Worm (Caenorhabditis elegans) whole organism, L3 larva: ENCODE data around the gene nhr-34.
A peak's percentile ranks its signal among the peaks of the same experiment; 100 is the strongest.

Experiments used
- R02D3.7 ChIP-seq: fragments of 150-350 bp; optimal IDR thresholded peaks from 2 replicates; lab custom pipeline; 2014; ENCODE audit warnings: missing biosample characterization, missing genetic modification characterization
- ZK546.5 ChIP-seq: sonication (generic microtip); optimal IDR thresholded peaks from 2 replicates; lab custom pipeline; 2017; ENCODE audit warnings: missing biosample characterization, missing genetic modification characterization
- aly-2 ChIP-seq: fragments of 150-350 bp; optimal IDR thresholded peaks from 2 replicates; lab custom pipeline; 2014; ENCODE audit warnings: missing biosample characterization, missing genetic modification characterization
- ama-1 ChIP-seq: fragments of 150-350 bp; optimal IDR thresholded peaks from 2 replicates; lab custom pipeline; 2018
- ceh-16 ChIP-seq: sonication (generic microtip); optimal IDR thresholded peaks from 2 replicates; lab custom pipeline; 2017; ENCODE audit warnings: missing biosample characterization, missing genetic modification characterization
- ceh-28 ChIP-seq: fragments of 150-350 bp; optimal IDR thresholded peaks from 2 replicates; lab custom pipeline; 2014; ENCODE audit warnings: missing biosample characterization, missing genetic modification reagents, missing genetic modification characterization
- ceh-82 ChIP-seq: fragments of 150-350 bp; optimal IDR thresholded peaks from 2 replicates; lab custom pipeline; 2014; ENCODE audit warnings: missing biosample characterization, missing genetic modification characterization
- ceh-9 ChIP-seq: sonication (generic microtip); optimal IDR thresholded peaks from 2 replicates; lab custom pipeline; 2018; ENCODE audit warnings: missing biosample characterization, missing genetic modification characterization
- daf-12 ChIP-seq: fragments of 150-350 bp; optimal IDR thresholded peaks from 2 replicates; lab custom pipeline; 2014; ENCODE audit warnings: missing biosample characterization, missing genetic modification reagents, missing genetic modification characterization
- egl-27 ChIP-seq: sonication (generic microtip); optimal IDR thresholded peaks from 4 replicates; lab custom pipeline; 2017; ENCODE audit warnings: missing biosample characterization, missing genetic modification reagents, missing genetic modification characterization
- egl-5 ChIP-seq: fragments of 150-350 bp; optimal IDR thresholded peaks from 2 replicates; lab custom pipeline; 2017; ENCODE audit warnings: missing biosample characterization, missing genetic modification reagents, missing genetic modification characterization, inconsistent platforms
- elt-1 ChIP-seq: fragments of 150-350 bp; optimal IDR thresholded peaks from 2 replicates; lab custom pipeline; 2014; ENCODE audit warnings: missing biosample characterization, missing genetic modification characterization
- elt-2 ChIP-seq: sonication (generic microtip); optimal IDR thresholded peaks from 2 replicates; lab custom pipeline; 2016; ENCODE audit warnings: missing genetic modification reagents, mild to moderate bottlenecking, missing genetic modification characterization, missing compliant biosample characterization
- elt-3 ChIP-seq, 3 experiments: fragments of 150-350 bp in 1 of 3; sonication (generic microtip) in 2 of 3; optimal IDR thresholded peaks; 2 replicates in 2 of 3; 4 replicates in 1 of 3; lab custom pipeline; 2014 to 2017; ENCODE audit warnings: missing biosample characterization in 3 of 3, missing genetic modification characterization in 3 of 3
- fkh-2 ChIP-seq: fragments of 150-350 bp; optimal IDR thresholded peaks from 2 replicates; lab custom pipeline; 2014; ENCODE audit warnings: missing biosample characterization, missing genetic modification reagents, missing genetic modification characterization
- fos-1 ChIP-seq: fragments of 150-350 bp; optimal IDR thresholded peaks from 2 replicates; lab custom pipeline; 2014; ENCODE audit warnings: missing biosample characterization, missing genetic modification characterization
- hmg-11 ChIP-seq: sonication (generic microtip); optimal IDR thresholded peaks from 2 replicates; lab custom pipeline; 2016; ENCODE audit warnings: missing genetic modification characterization, missing compliant biosample characterization
- jun-1 ChIP-seq: fragments of 150-350 bp; optimal IDR thresholded peaks from 2 replicates; lab custom pipeline; 2014; ENCODE audit warnings: missing biosample characterization, missing genetic modification reagents, missing genetic modification characterization
- lin-15B ChIP-seq: fragments of 150-350 bp; optimal IDR thresholded peaks from 2 replicates; lab custom pipeline; 2014; ENCODE audit warnings: missing biosample characterization, missing genetic modification characterization
- lin-39 ChIP-seq: fragments of 150-350 bp; optimal IDR thresholded peaks from 2 replicates; lab custom pipeline; 2018; ENCODE audit warnings: missing biosample characterization, missing genetic modification reagents, missing genetic modification characterization
- lsy-12 ChIP-seq: sonication (generic microtip); optimal IDR thresholded peaks from 2 replicates; lab custom pipeline; 2016; ENCODE audit warnings: mild to moderate bottlenecking, missing genetic modification characterization, missing compliant biosample characterization
- mdl-1 ChIP-seq: fragments of 150-350 bp; optimal IDR thresholded peaks from 2 replicates; lab custom pipeline; 2014; ENCODE audit warnings: missing biosample characterization, missing genetic modification characterization
- mml-1 ChIP-seq: fragments of 150-350 bp; sonication (generic microtip); optimal IDR thresholded peaks from 3 replicates; lab custom pipeline; 2014; ENCODE audit warnings: missing biosample characterization, missing genetic modification characterization
- nfya-1 ChIP-seq: sonication (generic microtip); optimal IDR thresholded peaks from 2 replicates; lab custom pipeline; 2017; ENCODE audit warnings: missing genetic modification characterization, mild to moderate bottlenecking, missing compliant biosample characterization, antibody characterized with exemption, moderate library complexity; ENCODE audit not compliant: insufficient read depth
- nhr-11 ChIP-seq: fragments of 150-350 bp; optimal IDR thresholded peaks from 2 replicates; lab custom pipeline; 2014; ENCODE audit warnings: missing biosample characterization, missing genetic modification characterization
- nhr-12 ChIP-seq: fragments of 150-350 bp; optimal IDR thresholded peaks from 2 replicates; lab custom pipeline; 2014; ENCODE audit warnings: missing biosample characterization, missing genetic modification characterization
- nhr-23 ChIP-seq: fragments of 150-350 bp; optimal IDR thresholded peaks from 2 replicates; lab custom pipeline; 2014; ENCODE audit warnings: missing biosample characterization, missing genetic modification reagents, missing genetic modification characterization
- nhr-25 ChIP-seq: sonication (generic microtip); optimal IDR thresholded peaks from 2 replicates; lab custom pipeline; 2017; ENCODE audit warnings: missing biosample characterization, missing genetic modification characterization
- nhr-28 ChIP-seq: fragments of 150-350 bp; optimal IDR thresholded peaks from 2 replicates; lab custom pipeline; 2014; ENCODE audit warnings: missing biosample characterization, missing genetic modification characterization
- nhr-43 ChIP-seq: sonication (generic microtip); optimal IDR thresholded peaks from 2 replicates; lab custom pipeline; 2016; ENCODE audit warnings: mild to moderate bottlenecking, missing genetic modification characterization, missing compliant biosample characterization; ENCODE audit not compliant: poor library complexity, severe bottlenecking
- pha-4 ChIP-seq: fragments of 150-350 bp; optimal IDR thresholded peaks from 2 replicates; lab custom pipeline; 2014; ENCODE audit warnings: missing biosample characterization, missing genetic modification reagents, missing genetic modification characterization
- pqm-1 ChIP-seq: fragments of 150-350 bp; optimal IDR thresholded peaks from 2 replicates; lab custom pipeline; 2017; ENCODE audit warnings: missing biosample characterization, missing genetic modification characterization, inconsistent platforms
- skn-1 ChIP-seq: fragments of 150-350 bp; optimal IDR thresholded peaks from 2 replicates; lab custom pipeline; 2014; ENCODE audit warnings: missing biosample characterization, missing genetic modification characterization
- tbx-2 ChIP-seq: sonication (generic microtip); optimal IDR thresholded peaks from 2 replicates; lab custom pipeline; 2016; ENCODE audit warnings: mild to moderate bottlenecking, missing genetic modification characterization, missing compliant biosample characterization
- unc-39 ChIP-seq: sonication (generic microtip); optimal IDR thresholded peaks from 4 replicates; lab custom pipeline; 2017; ENCODE audit warnings: missing biosample characterization, missing genetic modification characterization
- unc-62 ChIP-seq: fragments of 150-350 bp; sonication (generic microtip); optimal IDR thresholded peaks from 4 replicates; lab custom pipeline; 2014; ENCODE audit warnings: missing biosample characterization, missing genetic modification reagents, missing genetic modification characterization
- zag-1 ChIP-seq: fragments of 150-350 bp; optimal IDR thresholded peaks from 2 replicates; lab custom pipeline; 2014; ENCODE audit warnings: missing biosample characterization, missing genetic modification characterization
- ztf-11 ChIP-seq: fragments of 150-350 bp; optimal IDR thresholded peaks from 2 replicates; lab custom pipeline; 2014; ENCODE audit warnings: missing biosample characterization, missing genetic modification characterization
- ztf-4 ChIP-seq: fragments of 150-350 bp; optimal IDR thresholded peaks from 2 replicates; lab custom pipeline; 2014; ENCODE audit warnings: missing biosample characterization, missing genetic modification characterization

nhr-34 gene

DNA sequence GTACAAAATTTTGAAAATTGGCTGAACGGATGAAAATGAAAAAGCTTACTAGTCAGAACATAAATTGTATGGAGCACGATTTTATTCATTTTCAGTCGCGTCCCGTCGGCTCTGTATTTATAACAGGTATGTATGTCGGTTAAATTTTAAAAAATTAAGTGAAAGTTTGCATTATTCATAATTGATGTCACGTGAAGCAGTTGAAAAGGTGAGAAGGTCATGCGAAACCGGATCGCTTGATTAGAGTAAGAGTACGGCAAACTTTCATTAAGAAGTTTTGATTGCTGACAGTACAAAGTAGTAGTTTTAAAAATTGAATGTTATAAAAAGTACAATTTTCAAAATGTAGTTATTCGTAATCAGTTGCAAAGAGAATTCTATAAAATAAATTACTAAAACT lies 2.3 kb downstream of the nhr-34 start:
- TF ChIP-seq nhr-25 (tag; lab: Kevin White, UChicago) (peak; percentile 25), ceh-28 (tag; lab: Kevin White, UChicago) (no peak)

DNA sequence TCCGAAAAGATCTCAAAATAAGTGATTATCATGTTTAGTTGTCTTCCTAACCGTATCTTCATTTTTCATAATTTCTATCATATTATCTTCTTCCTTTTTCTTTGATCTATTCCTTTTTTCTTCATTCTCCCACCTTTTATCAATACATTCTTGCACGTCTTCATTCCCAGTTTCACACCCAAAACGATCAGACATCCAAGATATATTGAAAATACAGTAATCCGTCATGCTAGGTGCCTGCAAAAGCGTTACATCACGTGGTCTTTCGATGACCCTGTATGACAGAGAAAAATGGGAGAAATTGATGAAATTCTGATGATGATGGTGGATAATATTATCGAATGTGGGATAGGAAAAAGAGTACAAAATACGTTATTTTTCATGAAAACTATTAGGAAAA lies 3.0 kb downstream of the nhr-34 start:
- no peak for TF ChIP-seq unc-62
- TF ChIP-seq fos-1 (tag; lab: Kevin White, UChicago), result no peak
- TF ChIP-seq nhr-25 (tag; lab: Kevin White, UChicago), result peak; percentile 52
- peak; percentile 94 for TF ChIP-seq nhr-23 (tag; lab: Kevin White, UChicago)
- TF ChIP-seq elt-3 (tag; optimal IDR thresholded peaks at IDR 0.05; lab: Kevin White, UChicago), result peak in 1 of 3 experiments; percentile 79
- TF ChIP-seq ceh-82 (tag; lab: Kevin White, UChicago), result no peak
- TF ChIP-seq lin-39 (tag; lab: Kevin White, UChicago), result no peak
- no peak for TF ChIP-seq daf-12 (tag; lab: Kevin White, UChicago)
- TF ChIP-seq mml-1 (tag; lab: Kevin White, UChicago), result no peak
- TF ChIP-seq egl-27 (tag; lab: Kevin White, UChicago), result no peak
- TF ChIP-seq egl-5 (tag; lab: Kevin White, UChicago), result no peak
- no peak for TF ChIP-seq R02D3.7 (tag; lab: Kevin White, UChicago)
- peak; percentile 88 for TF ChIP-seq nhr-43 (tag; lab: Kevin White, UChicago)
- TF ChIP-seq ztf-4 (tag; lab: Kevin White, UChicago), result no peak
- TF ChIP-seq tbx-2, result no peak
- TF ChIP-seq unc-39 (tag; lab: Kevin White, UChicago), result no peak
- no peak for TF ChIP-seq ztf-11 (tag; lab: Kevin White, UChicago)
- TF ChIP-seq ZK546.5, result no peak
- no peak for TF ChIP-seq skn-1 (tag; lab: Kevin White, UChicago)
- TF ChIP-seq fkh-2, result no peak
- no peak for TF ChIP-seq elt-1 (tag; lab: Kevin White, UChicago)
- no peak for TF ChIP-seq nhr-11 (tag; lab: Kevin White, UChicago)
- no peak for TF ChIP-seq nhr-28 (tag; lab: Kevin White, UChicago)
- no peak for TF ChIP-seq ceh-9 (tag; lab: Kevin White, UChicago)
- TF ChIP-seq lin-15B (tag; lab: Kevin White, UChicago), result no peak

DNA sequence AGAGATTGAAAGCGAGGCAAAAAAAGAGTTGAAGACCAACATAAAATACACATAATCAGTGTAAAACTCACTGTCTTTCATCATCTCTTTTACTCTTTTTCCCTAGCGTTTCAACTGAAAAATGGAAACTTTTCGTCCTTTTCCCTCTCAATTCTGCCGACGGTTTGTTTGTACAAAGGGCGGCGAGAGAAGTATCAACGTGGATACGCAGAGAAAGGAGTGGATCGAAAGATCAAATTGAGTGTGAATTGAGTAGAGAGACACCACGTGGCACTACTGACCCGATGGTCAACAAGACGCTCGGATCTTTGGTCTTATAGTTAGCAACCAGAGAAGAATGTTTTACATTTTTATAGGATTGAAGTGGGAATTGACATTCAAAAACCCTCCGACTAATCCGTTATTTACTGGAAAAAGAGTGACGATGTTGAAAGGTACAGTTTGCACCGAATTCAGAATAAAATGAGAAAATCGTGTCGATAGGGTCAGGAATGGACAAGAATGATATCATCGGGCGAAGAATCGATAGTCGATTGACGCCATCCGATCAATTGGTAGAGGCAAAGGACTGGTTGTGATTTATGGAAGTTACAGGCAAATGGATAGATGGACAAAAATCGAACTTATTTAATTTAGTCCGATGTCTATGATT lies 4.3 kb downstream of the nhr-34 start:
- TF ChIP-seq ama-1 (lab: Kevin White, UChicago) (peak; percentile 41), elt-2 (tag; lab: Kevin White, UChicago) (peak; percentile 73), pqm-1 (peak; percentile 76), jun-1 (tag; lab: Kevin White, UChicago) (peak; percentile 62), mdl-1 (tag; lab: Kevin White, UChicago) (peak; percentile 56), nhr-43 (tag; lab: Kevin White, UChicago) (peak; percentile 11), skn-1 (tag; lab: Kevin White, UChicago) (no peak), hmg-11 (tag; lab: Kevin White, UChicago) (no peak), pha-4 (tag; lab: Kevin White, UChicago) (peak; percentile 97), nhr-25 (tag; lab: Kevin White, UChicago) (peak; percentile 34), nfya-1 (peak; percentile 43), ztf-4 (tag; lab: Kevin White, UChicago) (peak; percentile 34), ceh-82 (tag; lab: Kevin White, UChicago) (no peak)

DNA sequence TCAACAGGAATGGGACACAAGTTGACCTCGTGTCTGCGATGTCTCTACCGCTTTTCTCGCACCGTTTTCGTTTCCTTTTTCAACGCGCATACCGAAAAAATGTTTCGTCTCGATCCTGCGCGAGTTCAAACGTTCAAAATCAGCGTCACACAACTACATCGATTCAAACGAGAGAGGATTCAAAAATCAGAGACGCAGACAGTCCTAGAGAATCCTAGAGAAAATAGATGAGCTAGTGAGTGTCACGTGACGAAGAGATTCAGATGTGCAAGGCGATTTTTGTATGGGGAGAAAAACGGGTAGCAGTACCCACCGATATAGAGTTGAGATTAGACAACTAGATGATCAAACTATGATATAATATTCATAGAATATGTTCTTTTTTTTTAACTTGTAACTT lies 5.5 kb downstream of the nhr-34 start:
- TF ChIP-seq ceh-16, result no peak
- no peak for TF ChIP-seq unc-62
- peak; percentile 80 for TF ChIP-seq nhr-43 (tag; lab: Kevin White, UChicago)
- no peak for TF ChIP-seq nfya-1
- TF ChIP-seq hmg-11 (tag; lab: Kevin White, UChicago), result peak; percentile 22
- TF ChIP-seq ztf-4 (tag; lab: Kevin White, UChicago), result no peak
- TF ChIP-seq zag-1 (tag; lab: Kevin White, UChicago), result no peak
- TF ChIP-seq tbx-2, result no peak
- peak; percentile 39 for TF ChIP-seq ama-1 (lab: Kevin White, UChicago)
- no peak for TF ChIP-seq ceh-9 (tag; lab: Kevin White, UChicago)
- no peak for TF ChIP-seq jun-1 (tag; lab: Kevin White, UChicago)
- TF ChIP-seq lsy-12 (tag; lab: Kevin White, UChicago), result peak; percentile 38
- TF ChIP-seq nhr-25 (tag; lab: Kevin White, UChicago), result peak; percentile 42
- TF ChIP-seq R02D3.7 (tag; lab: Kevin White, UChicago), result peak; percentile 19
- TF ChIP-seq elt-3 (tag; optimal IDR thresholded peaks at IDR 0.05; lab: Kevin White, UChicago), result no peak
- TF ChIP-seq nhr-28 (tag; lab: Kevin White, UChicago), result no peak
- no peak for TF ChIP-seq elt-2 (tag; lab: Kevin White, UChicago)
- TF ChIP-seq ZK546.5, result no peak
- TF ChIP-seq fkh-2, result no peak
- no peak for TF ChIP-seq aly-2 (tag; lab: Kevin White, UChicago)
- peak; percentile 70 for TF ChIP-seq elt-1 (tag; lab: Kevin White, UChicago)
- peak; percentile 78 for TF ChIP-seq nhr-23 (tag; lab: Kevin White, UChicago)
- TF ChIP-seq mdl-1 (tag; lab: Kevin White, UChicago), result peak; percentile 64
- peak; percentile 37 for TF ChIP-seq ceh-28 (tag; lab: Kevin White, UChicago)
- no peak for TF ChIP-seq pqm-1
- TF ChIP-seq nhr-12 (tag; lab: Kevin White, UChicago), result no peak
